Fruit fly (Drosophila melanogaster) whole organism, embryonic: ENCODE data around the gene CG16904.

Experiments used
- BEAF-32 ChIP-seq: fragments of 200-800 bp; sonication (Bioruptor generic); optimal IDR thresholded peaks from 3 replicates; lab custom pipeline; 2017; ENCODE audit warnings: missing biosample characterization, missing genetic modification characterization, mild to moderate bottlenecking, moderate library complexity, missing genetic modification reagents
- Bteb2 ChIP-seq: fragments of 200-800 bp; sonication (Bioruptor generic); optimal IDR thresholded peaks from 2 replicates; lab custom pipeline; 2016; ENCODE audit warnings: missing biosample characterization, missing genetic modification characterization
- C15 ChIP-seq: fragments of 200-800 bp; sonication (Bioruptor generic); IDR thresholded peaks from 3 replicates; pipeline ENCODE4 v1.3.6; 2022; ENCODE audit warnings: missing biosample characterization, missing genetic modification characterization
- CG10321 ChIP-seq: fragments of 200-800 bp; sonication (Bioruptor generic); IDR thresholded peaks from 2 replicates; pipeline ENCODE4 v1.3.6; 2022; ENCODE audit warnings: missing biosample characterization, missing genetic modification characterization
- CG10462 ChIP-seq: fragments of 200-800 bp; sonication (Bioruptor generic); optimal IDR thresholded peaks from 2 replicates; lab custom pipeline; 2016; ENCODE audit warnings: missing biosample characterization, missing genetic modification characterization
- CG11398 ChIP-seq: fragments of 200-800 bp; sonication (Bioruptor generic); optimal IDR thresholded peaks from 2 replicates; lab custom pipeline; 2016; ENCODE audit warnings: missing biosample characterization, missing genetic modification characterization
- CG13287 ChIP-seq: fragments of 200-800 bp; sonication (Bioruptor generic); IDR thresholded peaks from 2 replicates; pipeline ENCODE4 v1.3.6; 2022; ENCODE audit warnings: missing biosample characterization, missing genetic modification characterization; ENCODE audit not compliant: partially characterized antibody
- CG1529 ChIP-seq: fragments of 200-800 bp; sonication (Bioruptor generic); optimal IDR thresholded peaks from 3 replicates; lab custom pipeline; 2018; ENCODE audit warnings: missing biosample characterization, missing genetic modification characterization
- CG15479 ChIP-seq: fragments of 200-800 bp; sonication (Bioruptor generic); optimal IDR thresholded peaks from 3 replicates; lab custom pipeline; 2019; ENCODE audit warnings: missing biosample characterization, mild to moderate bottlenecking, missing genetic modification characterization, moderate library complexity
- CG1647 ChIP-seq: fragments of 200-800 bp; sonication (Bioruptor generic); optimal IDR thresholded peaks from 3 replicates; lab custom pipeline; 2016; ENCODE audit warnings: missing biosample characterization, missing genetic modification characterization
- CG17568 ChIP-seq: fragments of 200-800 bp; sonication (Bioruptor generic); optimal IDR thresholded peaks from 2 replicates; lab custom pipeline; 2018; ENCODE audit warnings: missing biosample characterization, mild to moderate bottlenecking, missing genetic modification characterization, moderate library complexity
- CG2129 ChIP-seq: fragments of 200-800 bp; sonication (Bioruptor generic); IDR thresholded peaks from 2 replicates; pipeline ENCODE4 v1.3.6; 2022; ENCODE audit warnings: missing biosample characterization, missing genetic modification characterization; ENCODE audit not compliant: partially characterized antibody
- CG31441 ChIP-seq: fragments of 200-800 bp; sonication (Bioruptor generic); IDR thresholded peaks from 2 replicates; pipeline ENCODE4 v1.3.6; 2022; ENCODE audit warnings: missing biosample characterization, missing genetic modification characterization
- CG3281 ChIP-seq: fragments of 200-800 bp; sonication (Bioruptor generic); optimal IDR thresholded peaks from 3 replicates; lab custom pipeline; 2017; ENCODE audit warnings: missing biosample characterization, mild to moderate bottlenecking, missing genetic modification characterization
- CG34224 ChIP-seq: fragments of 200-800 bp; sonication (Bioruptor generic); IDR thresholded peaks from 3 replicates; pipeline ENCODE4 v1.3.6; 2022; ENCODE audit warnings: missing biosample characterization, missing genetic modification characterization; ENCODE audit not compliant: partially characterized antibody
- CG42726 ChIP-seq: fragments of 200-800 bp; sonication (Bioruptor generic); IDR thresholded peaks from 2 replicates; pipeline ENCODE4 v1.3.6; 2022; ENCODE audit warnings: missing biosample characterization, missing genetic modification characterization; ENCODE audit not compliant: partially characterized antibody
- CG4854 ChIP-seq: fragments of 200-800 bp; sonication (Bioruptor generic); optimal IDR thresholded peaks from 2 replicates; lab custom pipeline; 2016; ENCODE audit warnings: missing biosample characterization, missing genetic modification characterization, inconsistent platforms
- CG8089 ChIP-seq: fragments of 200-800 bp; sonication (Bioruptor generic); optimal IDR thresholded peaks from 3 replicates; lab custom pipeline; 2016; ENCODE audit warnings: missing biosample characterization, missing genetic modification characterization
- CG8359 ChIP-seq: fragments of 200-800 bp; sonication (Bioruptor generic); optimal IDR thresholded peaks from 2 replicates; lab custom pipeline; 2017; ENCODE audit warnings: missing biosample characterization, mild to moderate bottlenecking, missing genetic modification characterization, borderline replicate concordance
- CG9727 ChIP-seq: fragments of 200-800 bp; sonication (Bioruptor generic); optimal IDR thresholded peaks from 3 replicates; lab custom pipeline; 2017; ENCODE audit warnings: missing biosample characterization, mild to moderate bottlenecking, missing genetic modification characterization
- Drgx ChIP-seq: fragments of 200-800 bp; sonication (Bioruptor generic); IDR thresholded peaks from 2 replicates; pipeline ENCODE4 v1.3.6; 2022; ENCODE audit warnings: missing biosample characterization, missing genetic modification characterization
- Gug ChIP-seq: fragments of 200-800 bp; sonication (Bioruptor generic); IDR thresholded peaks from 4 replicates; pipeline ENCODE4 v1.3.6; 2022; ENCODE audit warnings: missing biosample characterization, missing genetic modification characterization
- H15 ChIP-seq: fragments of 200-800 bp; sonication (Bioruptor generic); IDR thresholded peaks from 3 replicates; pipeline ENCODE4 v1.3.6; 2022; ENCODE audit warnings: missing biosample characterization, missing genetic modification characterization
- Hey ChIP-seq: fragments of 200-800 bp; sonication (Bioruptor generic); optimal IDR thresholded peaks from 3 replicates; lab custom pipeline; 2018; ENCODE audit warnings: missing biosample characterization, mild to moderate bottlenecking, missing genetic modification characterization
- Hr3 ChIP-seq: fragments of 200-800 bp; sonication (Bioruptor generic); optimal IDR thresholded peaks from 3 replicates; lab custom pipeline; 2016; ENCODE audit warnings: missing biosample characterization, missing genetic modification characterization
- NC2α ChIP-seq: fragments of 200-800 bp; sonication (Bioruptor generic); optimal IDR thresholded peaks from 2 replicates; lab custom pipeline; 2016; ENCODE audit warnings: missing biosample characterization, missing genetic modification characterization
- Nf-YC ChIP-seq: fragments of 200-800 bp; optimal IDR thresholded peaks from 3 replicates; lab custom pipeline; 2019; ENCODE audit warnings: missing biosample characterization, mild to moderate bottlenecking, missing genetic modification characterization, moderate library complexity
- Optix ChIP-seq: fragments of 200-800 bp; sonication (Bioruptor generic); IDR thresholded peaks from 3 replicates; pipeline ENCODE4 v1.3.6; 2022; ENCODE audit warnings: missing biosample characterization, missing genetic modification characterization
- Poxn ChIP-seq: fragments of 200-800 bp; sonication (Bioruptor generic); IDR thresholded peaks from 2 replicates; pipeline ENCODE4 v1.3.6; 2022; ENCODE audit warnings: missing biosample characterization, missing genetic modification characterization
- Ptx1 ChIP-seq: fragments of 200-800 bp; sonication (Bioruptor generic); IDR thresholded peaks from 2 replicates; pipeline ENCODE4 v1.3.6; 2022; ENCODE audit warnings: missing biosample characterization, missing genetic modification characterization
- Spps ChIP-seq: fragments of 200-800 bp; sonication (Bioruptor generic); optimal IDR thresholded peaks from 2 replicates; lab custom pipeline; 2018; ENCODE audit warnings: missing biosample characterization, mild to moderate bottlenecking, missing genetic modification characterization
- Vsx1 ChIP-seq: fragments of 200-800 bp; sonication (Bioruptor generic); optimal IDR thresholded peaks from 2 replicates; lab custom pipeline; 2017; ENCODE audit warnings: missing biosample characterization, mild to moderate bottlenecking, missing genetic modification characterization, missing genetic modification reagents
- bsh ChIP-seq, 2 experiments: fragments of 200-800 bp; sonication (Bioruptor generic); optimal IDR thresholded peaks; 2 replicates each; lab custom pipeline; 2017 to 2018; ENCODE audit warnings: mild to moderate bottlenecking in 2 of 2, missing biosample characterization in 2 of 2, missing genetic modification characterization in 2 of 2, moderate library complexity in 1 of 2
- btn ChIP-seq: fragments of 200-800 bp; sonication (Bioruptor generic); optimal IDR thresholded peaks from 2 replicates; lab custom pipeline; 2016; ENCODE audit warnings: missing biosample characterization, missing genetic modification characterization
- dysf ChIP-seq: fragments of 200-800 bp; sonication (Bioruptor generic); IDR thresholded peaks from 3 replicates; pipeline ENCODE4 v1.3.6; 2022; ENCODE audit warnings: missing biosample characterization, missing genetic modification characterization
- eve ChIP-seq, 2 experiments: fragments of >200 bp; optimal IDR thresholded peaks; 2 replicates each; lab custom pipeline; 2017; ENCODE audit warnings: missing biosample characterization in 2 of 2, missing genetic modification characterization in 2 of 2
- eyg ChIP-seq: fragments of 200-800 bp; sonication (Bioruptor generic); optimal IDR thresholded peaks from 3 replicates; lab custom pipeline; 2016; ENCODE audit warnings: missing biosample characterization, missing genetic modification characterization
- fd64A ChIP-seq: fragments of 200-800 bp; sonication (Bioruptor generic); optimal IDR thresholded peaks from 3 replicates; lab custom pipeline; 2018; ENCODE audit warnings: missing biosample characterization, mild to moderate bottlenecking, missing genetic modification characterization
- gem ChIP-seq: fragments of 200-800 bp; sonication (Bioruptor generic); optimal IDR thresholded peaks from 2 replicates; lab custom pipeline; 2019; ENCODE audit warnings: missing biosample characterization, mild to moderate bottlenecking, missing genetic modification characterization, moderate library complexity
- gsb-n ChIP-seq: fragments of 200-800 bp; sonication (Bioruptor generic); optimal IDR thresholded peaks from 3 replicates; lab custom pipeline; 2018; ENCODE audit warnings: missing biosample characterization, mild to moderate bottlenecking, missing genetic modification characterization
- jing ChIP-seq: fragments of 200-800 bp; sonication (Bioruptor generic); optimal IDR thresholded peaks from 2 replicates; lab custom pipeline; 2018; ENCODE audit warnings: missing biosample characterization, mild to moderate bottlenecking, missing genetic modification characterization
- lab ChIP-seq: fragments of 200-800 bp; sonication (Bioruptor generic); optimal IDR thresholded peaks from 3 replicates; lab custom pipeline; 2017; ENCODE audit warnings: missing biosample characterization, missing genetic modification characterization, mild to moderate bottlenecking, moderate library complexity, missing genetic modification reagents
- luna ChIP-seq: fragments of 200-800 bp; sonication (Bioruptor generic); optimal IDR thresholded peaks from 2 replicates; lab custom pipeline; 2016; ENCODE audit warnings: missing biosample characterization, missing genetic modification characterization
- nerfin-2 ChIP-seq: fragments of 200-800 bp; sonication (Bioruptor generic); IDR thresholded peaks from 2 replicates; pipeline ENCODE4 v1.3.6; 2022; ENCODE audit warnings: missing biosample characterization, missing genetic modification characterization; ENCODE audit not compliant: partially characterized antibody
- p53 ChIP-seq: fragments of 200-800 bp; sonication (Bioruptor generic); optimal IDR thresholded peaks from 2 replicates; lab custom pipeline; 2016; ENCODE audit warnings: missing biosample characterization, missing genetic modification characterization
- salm ChIP-seq: fragments of 200-800 bp; sonication (Bioruptor generic); optimal IDR thresholded peaks from 2 replicates; lab custom pipeline; 2018; ENCODE audit warnings: missing biosample characterization, mild to moderate bottlenecking, missing genetic modification characterization
- scrt ChIP-seq: fragments of 200-800 bp; sonication (Bioruptor generic); optimal IDR thresholded peaks from 2 replicates; lab custom pipeline; 2018; ENCODE audit warnings: missing biosample characterization, mild to moderate bottlenecking, missing genetic modification characterization, moderate library complexity
- tio ChIP-seq: fragments of 200-800 bp; sonication (Bioruptor generic); optimal IDR thresholded peaks from 2 replicates; lab custom pipeline; 2017; ENCODE audit warnings: missing biosample characterization, missing genetic modification characterization, inconsistent platforms
- twi ChIP-seq: fragments of 200-800 bp; optimal IDR thresholded peaks from 2 replicates; lab custom pipeline; 2019; ENCODE audit warnings: missing biosample characterization, mild to moderate bottlenecking, missing genetic modification characterization, moderate library complexity
- zf30C ChIP-seq: fragments of 200-800 bp; sonication (Bioruptor generic); optimal IDR thresholded peaks from 3 replicates; lab custom pipeline; 2018; ENCODE audit warnings: missing biosample characterization, mild to moderate bottlenecking, missing genetic modification characterization

CG16904 gene

DNA sequence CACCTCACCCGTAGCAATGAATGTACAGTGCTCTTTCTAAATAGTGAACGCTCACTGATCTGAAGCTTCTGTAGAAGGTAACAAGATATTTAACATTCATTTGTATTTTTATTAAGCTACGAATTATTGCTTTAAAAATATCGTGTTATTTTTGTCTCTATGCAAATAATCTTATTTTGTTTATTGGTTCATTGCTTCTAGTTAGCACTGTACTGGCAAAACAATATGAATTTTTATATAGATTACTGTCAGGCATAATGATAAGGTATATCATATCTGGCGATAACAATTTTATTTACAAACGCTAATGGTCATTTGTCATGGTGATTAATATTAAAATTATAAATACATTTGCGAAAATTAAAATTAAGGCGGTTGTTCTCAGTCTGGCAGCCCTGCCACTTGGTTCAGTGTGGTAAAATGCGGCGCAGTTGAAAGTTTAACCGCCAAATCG lies 45.2 kb downstream of the CG16904 start, which contains the start of gene CG9471 (continued):
- TF ChIP-seq salm (tag; lab: Kevin White, UChicago) (peak; percentile 87), Nf-YC (tag; lab: Kevin White, UChicago) (peak; percentile 82), CG17568 (no peak), jing (no peak), Ptx1 (GFP tag; lab: Robert Waterston, UW) (peak; percentile 96), CG4854 (peak; percentile 88), CG15479 (GFP tag; lab: Kevin White, UChicago) (no peak), CG8089 (GFP tag; lab: Kevin White, UChicago) (peak; percentile 77), eyg (GFP tag; lab: Kevin White, UChicago) (peak; percentile 86), scrt (GFP tag; lab: Kevin White, UChicago) (peak; percentile 80), CG10321 (GFP tag; lab: Robert Waterston, UW) (peak; percentile 67), CG11398 (GFP tag; lab: Kevin White, UChicago) (peak; percentile 35), Gug (GFP tag; lab: Robert Waterston, UW) (peak; percentile 89), CG31441 (GFP tag; lab: Robert Waterston, UW) (peak; percentile 95), CG13287 (GFP tag; lab: Robert Waterston, UW) (peak; percentile 30; the same call in 1 of the 2 replicates), Poxn (peak; percentile 73), lab (GFP tag; lab: Kevin White, UChicago) (peak; percentile 96), CG2129 (GFP tag; lab: Robert Waterston, UW) (no peak), NC2α (GFP tag; lab: Kevin White, UChicago) (peak; percentile 76), luna (GFP tag; lab: Kevin White, UChicago) (peak; percentile 72), Hey (peak; percentile 49), CG10462 (GFP tag; lab: Kevin White, UChicago) (peak; percentile 83), CG34224 (no peak), zf30C (GFP tag; lab: Kevin White, UChicago) (no peak), dysf (peak; percentile 94), CG1647 (GFP tag; lab: Kevin White, UChicago) (peak; percentile 85), bsh (GFP tag; optimal IDR thresholded peaks at IDR 0.05; lab: Kevin White, UChicago) (peak; percentile 73 to 93), Bteb2 (GFP tag; lab: Kevin White, UChicago) (peak; percentile 93), twi (tag; lab: Kevin White, UChicago) (peak; percentile 73), gsb-n (tag; lab: Kevin White, UChicago) (peak; percentile 81), CG9727 (GFP tag; lab: Kevin White, UChicago) (peak; percentile 92), Hr3 (GFP tag; lab: Kevin White, UChicago) (peak; percentile 91), C15 (GFP tag; lab: Robert Waterston, UW) (peak; percentile 71; the same call in 1 of the 3 replicates), p53 (GFP tag; lab: Kevin White, UChicago) (peak; percentile 3), eve (GFP tag; optimal IDR thresholded peaks at IDR 0.05; lab: Kevin White, UChicago) (no peak), Drgx (GFP tag; lab: Robert Waterston, UW) (peak; percentile 94), CG42726 (GFP tag; lab: Robert Waterston, UW) (no peak), Vsx1 (GFP tag; lab: Kevin White, UChicago) (peak; percentile 74), fd64A (GFP tag; lab: Kevin White, UChicago) (peak; percentile 41), tio (GFP tag; lab: Kevin White, UChicago) (no peak), nerfin-2 (GFP tag; lab: Robert Waterston, UW) (no peak), CG3281 (GFP tag; lab: Kevin White, UChicago) (peak; percentile 93), BEAF-32 (peak; percentile 37), Spps (peak; percentile 83), Optix (GFP tag; lab: Robert Waterston, UW) (peak; percentile 48; the same call in 1 of the 3 replicates), H15 (GFP tag; lab: Robert Waterston, UW) (peak; percentile 94), gem (tag; lab: Kevin White, UChicago) (peak; percentile 95), CG8359 (peak; percentile 14), btn (GFP tag; lab: Kevin White, UChicago) (peak; percentile 25), CG1529 (GFP tag; lab: Kevin White, UChicago) (peak; percentile 80)
